Worm (Caenorhabditis elegans) whole organism, mixed stage, embryonic: ENCODE data around the gene cup-4.
A peak's percentile ranks its signal among the peaks of the same experiment; 100 is the strongest.

Source experiments
- bed-3 ChIP-seq: fragments of 200-800 bp; sonication (Bioruptor generic); optimal IDR thresholded peaks from 3 replicates; lab custom pipeline; 2018; ENCODE audit warnings: mild to moderate bottlenecking, missing genetic modification characterization, moderate library complexity, missing compliant biosample characterization
- blmp-1 ChIP-seq: fragments of 150-350 bp; optimal IDR thresholded peaks from 2 replicates; lab custom pipeline; 2014; ENCODE audit warnings: missing biosample characterization, missing genetic modification characterization
- ceh-39 ChIP-seq: fragments of 150-350 bp; optimal IDR thresholded peaks from 2 replicates; lab custom pipeline; 2014; ENCODE audit warnings: missing biosample characterization, missing genetic modification characterization
- ceh-43 ChIP-seq: fragments of 200-800 bp; sonication (Bioruptor generic); optimal IDR thresholded peaks from 2 replicates; lab custom pipeline; 2018; ENCODE audit warnings: mild to moderate bottlenecking, missing genetic modification characterization, moderate library complexity, missing compliant biosample characterization
- ceh-83 ChIP-seq: fragments of 200-800 bp; sonication (Bioruptor generic); optimal IDR thresholded peaks from 2 replicates; lab custom pipeline; 2018; ENCODE audit warnings: mild to moderate bottlenecking, missing genetic modification characterization, missing compliant biosample characterization
- ces-1 ChIP-seq: fragments of 150-350 bp; optimal IDR thresholded peaks from 2 replicates; lab custom pipeline; 2014; ENCODE audit warnings: missing biosample characterization, missing genetic modification reagents, missing genetic modification characterization
- drap-1 ChIP-seq: fragments of 200-800 bp; sonication (Bioruptor generic); optimal IDR thresholded peaks from 3 replicates; lab custom pipeline; 2018; ENCODE audit warnings: mild to moderate bottlenecking, missing genetic modification characterization, missing compliant biosample characterization
- elt-1 ChIP-seq: sonication (generic microtip); optimal IDR thresholded peaks from 2 replicates; lab custom pipeline; 2017; ENCODE audit warnings: missing genetic modification characterization, mild to moderate bottlenecking, missing compliant biosample characterization, antibody characterized with exemption, moderate library complexity, borderline replicate concordance; ENCODE audit not compliant: insufficient read depth
- elt-3 ChIP-seq: fragments of 150-350 bp; optimal IDR thresholded peaks from 2 replicates; lab custom pipeline; 2014; ENCODE audit warnings: missing biosample characterization, missing genetic modification characterization
- ham-2 ChIP-seq: fragments of 200-800 bp; sonication (Bioruptor generic); optimal IDR thresholded peaks from 2 replicates; lab custom pipeline; 2018; ENCODE audit warnings: mild to moderate bottlenecking, missing genetic modification characterization, missing compliant biosample characterization
- hlh-1 ChIP-seq: fragments of 150-350 bp; optimal IDR thresholded peaks from 2 replicates; lab custom pipeline; 2014; ENCODE audit warnings: missing biosample characterization, missing genetic modification reagents, missing genetic modification characterization
- lin-32 ChIP-seq: fragments of 200-800 bp; sonication (Bioruptor generic); optimal IDR thresholded peaks from 2 replicates; lab custom pipeline; 2018; ENCODE audit warnings: mild to moderate bottlenecking, missing genetic modification characterization, missing compliant biosample characterization
- mep-1 ChIP-seq: fragments of 150-350 bp; optimal IDR thresholded peaks from 2 replicates; lab custom pipeline; 2017; ENCODE audit warnings: missing biosample characterization, missing genetic modification reagents, missing genetic modification characterization, inconsistent platforms
- mls-2 ChIP-seq: sonication (generic microtip); optimal IDR thresholded peaks from 2 replicates; lab custom pipeline; 2016; ENCODE audit warnings: mild to moderate bottlenecking, missing genetic modification characterization, moderate library complexity, missing compliant biosample characterization
- nhr-12 ChIP-seq: fragments of 150-350 bp; optimal IDR thresholded peaks from 2 replicates; lab custom pipeline; 2014; ENCODE audit warnings: missing biosample characterization, missing genetic modification characterization
- nhr-2 ChIP-seq: fragments of 150-350 bp; optimal IDR thresholded peaks from 2 replicates; lab custom pipeline; 2014; ENCODE audit warnings: missing biosample characterization, missing genetic modification characterization
- nhr-237 ChIP-seq: fragments of 150-350 bp; optimal IDR thresholded peaks from 2 replicates; lab custom pipeline; 2014; ENCODE audit warnings: missing biosample characterization, missing genetic modification characterization
- nhr-28 ChIP-seq: fragments of 150-350 bp; optimal IDR thresholded peaks from 2 replicates; lab custom pipeline; 2014; ENCODE audit warnings: missing biosample characterization, missing genetic modification characterization
- nhr-76 ChIP-seq: sonication (generic microtip); optimal IDR thresholded peaks from 2 replicates; lab custom pipeline; 2017; ENCODE audit warnings: missing biosample characterization, missing genetic modification characterization
- pha-4 ChIP-seq: fragments of 150-350 bp; optimal IDR thresholded peaks from 2 replicates; lab custom pipeline; 2018; ENCODE audit warnings: missing biosample characterization, missing genetic modification reagents, missing genetic modification characterization
- sem-2 ChIP-seq: fragments of 200-800 bp; sonication (Bioruptor generic); optimal IDR thresholded peaks from 2 replicates; lab custom pipeline; 2018; ENCODE audit warnings: mild to moderate bottlenecking, missing genetic modification characterization, missing compliant biosample characterization
- tbx-8 ChIP-seq: fragments of 200-800 bp; sonication (Bioruptor generic); optimal IDR thresholded peaks from 2 replicates; lab custom pipeline; 2018; ENCODE audit warnings: mild to moderate bottlenecking, missing genetic modification characterization, moderate library complexity, missing compliant biosample characterization
- unc-120 ChIP-seq: sonication (generic microtip); optimal IDR thresholded peaks from 2 replicates; lab custom pipeline; 2017; ENCODE audit warnings: missing genetic modification characterization, missing compliant biosample characterization; ENCODE audit not compliant: poor library complexity, severe bottlenecking
- unc-39 ChIP-seq: fragments of 150-350 bp; optimal IDR thresholded peaks from 2 replicates; lab custom pipeline; 2014; ENCODE audit warnings: missing biosample characterization, missing genetic modification characterization
- unc-62 ChIP-seq: fragments of 150-350 bp; optimal IDR thresholded peaks from 2 replicates; lab custom pipeline; 2014; ENCODE audit warnings: missing biosample characterization, missing genetic modification reagents, missing genetic modification characterization
- zip-8 ChIP-seq: fragments of 150-350 bp; optimal IDR thresholded peaks from 2 replicates; lab custom pipeline; 2014; ENCODE audit warnings: missing biosample characterization, missing genetic modification characterization
- ztf-11 ChIP-seq: fragments of 150-350 bp; optimal IDR thresholded peaks from 2 replicates; lab custom pipeline; 2014; ENCODE audit warnings: missing biosample characterization, missing genetic modification characterization

Gene cup-4

ce11 chrIII:7834848-7835247, 31.4 kb upstream of the cup-4 start:
- no peak for TF ChIP-seq nhr-76 (tag; lab: Kevin White, UChicago)
- no peak for TF ChIP-seq hlh-1
- TF ChIP-seq ztf-11 (tag; lab: Kevin White, UChicago): no peak
- TF ChIP-seq drap-1 (GFP tag; lab: Kevin White, UChicago): no peak
- TF ChIP-seq unc-120 (tag; lab: Kevin White, UChicago): no peak
- TF ChIP-seq lin-32 (GFP tag; lab: Kevin White, UChicago): no peak
- TF ChIP-seq tbx-8 (GFP tag; lab: Kevin White, UChicago): no peak
- TF ChIP-seq mep-1: no peak
- TF ChIP-seq mls-2 (tag; lab: Kevin White, UChicago): no peak
- TF ChIP-seq nhr-12 (tag; lab: Kevin White, UChicago): no peak
- no peak for TF ChIP-seq ham-2
- no peak for TF ChIP-seq elt-1

ce11 chrIII:7835684-7836083, 30.6 kb upstream of the cup-4 start:
- TF ChIP-seq unc-62 (GFP tag; lab: Kevin White, UChicago): no peak
- TF ChIP-seq nhr-237 (tag; lab: Kevin White, UChicago): no peak
- no peak for TF ChIP-seq zip-8 (tag; lab: Kevin White, UChicago)
- TF ChIP-seq unc-120 (tag; lab: Kevin White, UChicago): no peak
- TF ChIP-seq blmp-1 (tag; lab: Kevin White, UChicago): no peak
- no peak for TF ChIP-seq mls-2 (tag; lab: Kevin White, UChicago)
- no peak for TF ChIP-seq ceh-43
- no peak for TF ChIP-seq ham-2
- TF ChIP-seq nhr-2 (tag; lab: Kevin White, UChicago): no peak
- TF ChIP-seq tbx-8 (GFP tag; lab: Kevin White, UChicago): no peak
- no peak for TF ChIP-seq nhr-76 (tag; lab: Kevin White, UChicago)

- TF ChIP-seq bed-3: no peak
These were observed 28.7 kb upstream of the cup-4 start for ce11 chrIII:7837567-7837966.

ce11 chrIII:7838907-7839642, 27.2 kb upstream of the cup-4 start, which contains the start of gene ceh-23:
ceh-23 (plus strand) TSS chrIII:7839592.
- TF ChIP-seq ceh-83 (GFP tag; lab: Kevin White, UChicago): no peak

ce11 chrIII:7843536-7843935, 22.8 kb upstream of the cup-4 start, which contains the start of gene ZK652.8:
ZK652.8 (minus strand) TSS chrIII:7843636.
- TF ChIP-seq nhr-28 (no peak), unc-39 (tag; lab: Kevin White, UChicago) (no peak), ceh-39 (tag; lab: Kevin White, UChicago) (no peak), ztf-11 (tag; lab: Kevin White, UChicago) (no peak), hlh-1 (no peak), bed-3 (no peak), mep-1 (no peak), pha-4 (no peak), elt-3 (no peak), zip-8 (tag; lab: Kevin White, UChicago) (no peak), nhr-2 (tag; lab: Kevin White, UChicago) (no peak), mls-2 (tag; lab: Kevin White, UChicago) (no peak), tbx-8 (GFP tag; lab: Kevin White, UChicago) (no peak), ham-2 (no peak), ceh-43 (no peak), sem-2 (no peak), blmp-1 (tag; lab: Kevin White, UChicago) (no peak)

- TF ChIP-seq ces-1 (GFP tag; lab: Kevin White, UChicago) (peak; percentile 91), unc-39 (tag; lab: Kevin White, UChicago) (no peak)
- TF ChIP-seq, all 35 proteins: peak for 1
These were observed 18.1 kb upstream of the cup-4 start for ce11 chrIII:7848173-7848572.
